Worm (Caenorhabditis elegans) whole organism, L4 larva: ENCODE results near the gene K02E11.5.
A peak's percentile ranks its signal among the peaks of the same experiment; 100 is the strongest.

Source experiments
- F26F4.8 ChIP-seq: fragments of 200-800 bp; sonication (Bioruptor generic); conservative IDR thresholded peaks from 2 replicates; pipeline ENCODE4 v1.3.6; 2022; ENCODE audit warnings: missing genetic modification characterization, missing compliant biosample characterization
- F37D6.2 ChIP-seq: sonication (generic microtip); optimal IDR thresholded peaks from 2 replicates; lab custom pipeline; 2016; ENCODE audit warnings: mild to moderate bottlenecking, missing genetic modification characterization, missing compliant biosample characterization
- Y5F2A.4 ChIP-seq: fragments of 200-800 bp; sonication (Bioruptor generic); optimal IDR thresholded peaks from 2 replicates; lab custom pipeline; 2018; ENCODE audit warnings: mild to moderate bottlenecking, missing genetic modification characterization, missing compliant biosample characterization
- ZK546.5 ChIP-seq, 2 experiments: sonication (generic microtip); optimal IDR thresholded peaks; 2 replicates each; lab custom pipeline; 2017; ENCODE audit warnings: missing biosample characterization in 2 of 2, missing genetic modification characterization in 2 of 2
- aha-1 ChIP-seq: fragments of 150-350 bp; peaks from one replicate; lab custom pipeline; 2014; ENCODE audit warnings: missing biosample characterization, missing genetic modification characterization
- ceh-62 ChIP-seq: sonication (generic microtip); optimal IDR thresholded peaks from 2 replicates; lab custom pipeline; 2017; ENCODE audit warnings: missing biosample characterization, missing genetic modification characterization
- ctbp-1 ChIP-seq: fragments of 200-800 bp; sonication (Bioruptor generic); IDR thresholded peaks from 2 replicates; pipeline ENCODE4 v1.3.6; 2022; ENCODE audit warnings: missing genetic modification reagents, missing genetic modification characterization, missing compliant biosample characterization
- daf-16 ChIP-seq, 3 experiments: sonication (generic microtip); optimal IDR thresholded peaks; 2 replicates each; lab custom pipeline; 2016 to 2017; ENCODE audit warnings: missing genetic modification characterization in 3 of 3, missing genetic modification reagents in 3 of 3, mild to moderate bottlenecking in 2 of 3, missing compliant biosample characterization in 2 of 3, missing biosample characterization in 1 of 3, moderate library complexity in 1 of 3
- dmd-9 ChIP-seq: fragments of 200-800 bp; sonication (Bioruptor generic); IDR thresholded peaks from 2 replicates; pipeline ENCODE4 v1.3.6; 2022; ENCODE audit warnings: missing genetic modification reagents, missing genetic modification characterization, missing compliant biosample characterization
- dve-1 ChIP-seq: sonication (generic microtip); optimal IDR thresholded peaks from 2 replicates; lab custom pipeline; 2017; ENCODE audit warnings: antibody characterized with exemption, mild to moderate bottlenecking, missing genetic modification characterization, missing compliant biosample characterization; ENCODE audit not compliant: insufficient read depth
- fos-1 ChIP-seq: fragments of 150-350 bp; optimal IDR thresholded peaks from 2 replicates; lab custom pipeline; 2014; ENCODE audit warnings: missing biosample characterization, missing genetic modification characterization
- jun-1 ChIP-seq: fragments of 150-350 bp; optimal IDR thresholded peaks from 2 replicates; lab custom pipeline; 2014; ENCODE audit warnings: missing biosample characterization, missing genetic modification reagents, missing genetic modification characterization
- lin-13 ChIP-seq: fragments of 150-350 bp; optimal IDR thresholded peaks from 2 replicates; lab custom pipeline; 2014; ENCODE audit warnings: missing biosample characterization, missing genetic modification reagents, missing genetic modification characterization
- lin-29 ChIP-seq: fragments of 200-800 bp; sonication (Bioruptor generic); IDR thresholded peaks from 2 replicates; pipeline ENCODE4 v1.3.6; 2022; ENCODE audit warnings: missing genetic modification reagents, missing genetic modification characterization, missing compliant biosample characterization
- mes-2 ChIP-seq: sonication (generic microtip); optimal IDR thresholded peaks from 2 replicates; lab custom pipeline; 2016; ENCODE audit warnings: missing genotype, mild to moderate bottlenecking, missing genetic modification characterization, missing compliant biosample characterization; ENCODE audit not compliant: poor library complexity, severe bottlenecking
- mxl-3 ChIP-seq: fragments of 200-800 bp; sonication (Bioruptor generic); optimal IDR thresholded peaks from 2 replicates; lab custom pipeline; 2018; ENCODE audit warnings: mild to moderate bottlenecking, missing genetic modification characterization, missing compliant biosample characterization
- nhr-102 ChIP-seq: sonication (generic microtip); optimal IDR thresholded peaks from 2 replicates; lab custom pipeline; 2016; ENCODE audit warnings: mild to moderate bottlenecking, missing genetic modification characterization, moderate library complexity, missing compliant biosample characterization
- nhr-48 ChIP-seq: sonication (generic microtip); optimal IDR thresholded peaks from 2 replicates; lab custom pipeline; 2016; ENCODE audit warnings: mild to moderate bottlenecking, missing genetic modification characterization, missing compliant biosample characterization
- nhr-6 ChIP-seq: fragments of 150-350 bp; optimal IDR thresholded peaks from 2 replicates; lab custom pipeline; 2014; ENCODE audit warnings: missing biosample characterization, missing genetic modification characterization
- nhr-77 ChIP-seq: fragments of 150-350 bp; optimal IDR thresholded peaks from 2 replicates; lab custom pipeline; 2014; ENCODE audit warnings: missing biosample characterization, missing genetic modification characterization
- php-3 ChIP-seq: fragments of 200-800 bp; sonication (Bioruptor generic); IDR thresholded peaks from 2 replicates; pipeline ENCODE4 v1.3.6; 2022; ENCODE audit warnings: missing genetic modification reagents, missing genetic modification characterization, missing compliant biosample characterization
- pqm-1 ChIP-seq: sonication (generic microtip); optimal IDR thresholded peaks from 2 replicates; lab custom pipeline; 2017; ENCODE audit warnings: missing biosample characterization, missing genetic modification characterization
- saeg-2 ChIP-seq: fragments of 200-800 bp; sonication (Bioruptor generic); IDR thresholded peaks from 2 replicates; pipeline ENCODE4 v1.3.6; 2022; ENCODE audit warnings: missing genetic modification reagents, missing genetic modification characterization, missing compliant biosample characterization
- skn-1 ChIP-seq: fragments of 150-350 bp; optimal IDR thresholded peaks from 2 replicates; lab custom pipeline; 2014; ENCODE audit warnings: missing biosample characterization, missing genetic modification characterization
- snpc-1.2 ChIP-seq: fragments of 200-800 bp; sonication (Bioruptor generic); IDR thresholded peaks from 2 replicates; pipeline ENCODE4 v1.3.6; 2022; ENCODE audit warnings: missing genetic modification reagents, missing genetic modification characterization, missing compliant biosample characterization
- spr-1 ChIP-seq: sonication (generic microtip); optimal IDR thresholded peaks from 2 replicates; lab custom pipeline; 2016; ENCODE audit warnings: mild to moderate bottlenecking, missing genetic modification characterization, missing compliant biosample characterization
- spr-3 ChIP-seq: fragments of 200-800 bp; sonication (Bioruptor generic); optimal IDR thresholded peaks from 2 replicates; lab custom pipeline; 2018; ENCODE audit warnings: mild to moderate bottlenecking, missing genetic modification characterization, missing compliant biosample characterization
- tra-1 ChIP-seq: fragments of 200-800 bp; sonication (Bioruptor generic); IDR thresholded peaks from 2 replicates; pipeline ENCODE4 v1.3.6; 2022; ENCODE audit warnings: missing genetic modification reagents, missing genetic modification characterization, missing compliant biosample characterization
- vab-7 ChIP-seq: fragments of 200-800 bp; sonication (Bioruptor generic); IDR thresholded peaks from 2 replicates; pipeline ENCODE4 v1.3.6; 2022; ENCODE audit warnings: missing genetic modification reagents, missing genetic modification characterization, missing compliant biosample characterization
- zag-1 ChIP-seq: fragments of 150-350 bp; optimal IDR thresholded peaks from 2 replicates; lab custom pipeline; 2014; ENCODE audit warnings: missing biosample characterization, missing genetic modification characterization
- zip-11 ChIP-seq: fragments of 200-800 bp; sonication (Bioruptor generic); IDR thresholded peaks from 2 replicates; pipeline ENCODE4 v1.3.6; 2022; ENCODE audit warnings: missing genetic modification characterization, missing compliant biosample characterization
- ztf-7 ChIP-seq: fragments of 150-350 bp; optimal IDR thresholded peaks from 2 replicates; lab custom pipeline; 2014; ENCODE audit warnings: missing biosample characterization, missing genetic modification characterization

Gene K02E11.5

ce11 chrV:14293667-14294194 is 41.6 kb downstream of the K02E11.5 start, which contains the start of gene F14D7.2:
Gene F14D7.2, minus strand, starts transcription at chrV:14293717.
- TF ChIP-seq nhr-6 (tag; lab: Kevin White, UChicago) (no peak), dve-1 (no peak), aha-1 (tag; lab: Kevin White, UChicago) (peak; percentile 4), nhr-77 (tag; lab: Kevin White, UChicago) (no peak)

- TF ChIP-seq ceh-62 (no peak), daf-16 (GFP tag; optimal IDR thresholded peaks at IDR 0.05; lab: Kevin White, UChicago) (no peak), daf-16 (tag; optimal IDR thresholded peaks at IDR 0.05; lab: Kevin White, UChicago) (no peak), F26F4.8 (GFP tag; lab: Robert Waterston, UW) (no peak), ZK546.5 (tag; optimal IDR thresholded peaks at IDR 0.05; lab: Kevin White, UChicago) (no peak), lin-13 (GFP tag; lab: Kevin White, UChicago) (no peak), mes-2 (tag; lab: Kevin White, UChicago) (no peak), F37D6.2 (tag; lab: Kevin White, UChicago) (no peak), vab-7 (GFP tag; lab: Robert Waterston, UW) (no peak), fos-1 (tag; lab: Kevin White, UChicago) (no peak)
These were observed 42.3 kb downstream of the K02E11.5 start, which contains the start of gene F14D7.9 for ce11 chrV:14294396-14294795. Gene F14D7.9, plus strand, starts transcription at chrV:14294696.

DNA sequence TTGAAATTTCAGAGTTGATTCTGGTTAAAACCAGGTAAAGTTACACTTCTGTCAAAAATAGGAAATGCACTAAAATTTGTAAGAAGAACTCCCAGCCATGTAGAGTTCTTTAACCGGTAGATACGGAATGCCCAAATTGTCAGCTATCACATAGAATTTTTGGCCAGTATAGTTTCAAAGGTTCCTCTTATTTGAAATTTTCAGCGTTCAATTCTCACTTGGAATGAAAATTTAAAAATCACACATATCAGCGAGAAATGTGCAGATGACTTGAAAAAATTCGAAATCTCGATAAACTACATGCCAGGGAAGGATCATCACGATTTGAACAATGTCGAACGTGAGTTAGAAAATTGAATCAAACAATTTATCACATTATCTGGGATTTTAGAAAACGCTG is 44.4 kb downstream of the K02E11.5 start, which contains the start of gene F14D7.3:
TSS of gene F14D7.3 (plus strand) at position 301 of the 400 bp plus-strand sequence.
- TF ChIP-seq fos-1 (tag; lab: Kevin White, UChicago) (no peak), lin-29 (GFP tag; lab: Robert Waterston, UW) (no peak), F37D6.2 (tag; lab: Kevin White, UChicago) (no peak), zag-1 (no peak), Y5F2A.4 (GFP tag; lab: Kevin White, UChicago) (no peak), spr-1 (tag; lab: Kevin White, UChicago) (no peak), ZK546.5 (tag; optimal IDR thresholded peaks at IDR 0.05; lab: Kevin White, UChicago) (no peak), spr-3 (GFP tag; lab: Kevin White, UChicago) (no peak), skn-1 (no peak), ztf-7 (no peak), zip-11 (GFP tag; lab: Robert Waterston, UW) (no peak), mes-2 (tag; lab: Kevin White, UChicago) (no peak), tra-1 (GFP tag; lab: Robert Waterston, UW) (no peak), dmd-9 (GFP tag; lab: Robert Waterston, UW) (no peak)
- TF ChIP-seq, all 104 proteins: peak for 0

DNA sequence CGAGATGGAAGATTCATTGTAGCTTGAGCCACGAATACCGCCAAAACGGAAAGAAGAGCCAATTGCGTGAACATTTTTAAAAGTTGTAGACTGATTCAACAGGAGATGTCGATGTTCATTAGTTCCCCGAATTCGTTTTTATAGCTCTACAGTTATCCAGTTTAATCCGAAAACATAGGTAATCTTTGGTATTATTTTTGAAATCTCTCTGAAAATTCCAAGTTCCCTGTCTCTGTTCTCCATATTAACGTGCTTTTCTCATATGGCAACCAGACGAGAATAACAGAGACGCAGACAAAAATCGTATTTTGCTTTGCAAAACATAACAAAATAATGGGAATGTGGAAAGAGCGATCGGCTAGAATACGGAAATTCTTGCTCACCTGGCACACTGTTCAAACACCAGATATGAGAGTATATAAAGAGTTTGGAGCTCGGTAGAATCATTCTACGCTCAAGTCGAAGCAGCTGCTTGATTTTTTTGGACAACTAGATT is 47.5 kb downstream of the K02E11.5 start, which contains the start of the genes spig-3 and F14D7.12:
TSS of gene spig-3 (minus strand) at position 101 of the 496 bp plus-strand sequence.
TSS of gene F14D7.12 (plus strand) at position 446 of the 496 bp plus-strand sequence.
- no peak for TF ChIP-seq snpc-1.2 (GFP tag; lab: Robert Waterston, UW)
- TF ChIP-seq mxl-3 (GFP tag; lab: Kevin White, UChicago), result no peak
- TF ChIP-seq ztf-7, result no peak
- TF ChIP-seq tra-1 (GFP tag; lab: Robert Waterston, UW), result no peak
- no peak for TF ChIP-seq ceh-62
- no peak for TF ChIP-seq saeg-2 (GFP tag; lab: Robert Waterston, UW)
- TF ChIP-seq php-3, result no peak
- TF ChIP-seq lin-13 (GFP tag; lab: Kevin White, UChicago), result no peak
- TF ChIP-seq ctbp-1 (GFP tag; lab: Robert Waterston, UW), result no peak
- no peak for TF ChIP-seq nhr-102 (tag; lab: Kevin White, UChicago)
- no peak for TF ChIP-seq nhr-48 (tag; lab: Kevin White, UChicago)
- TF ChIP-seq lin-29 (GFP tag; lab: Robert Waterston, UW), result no peak

DNA sequence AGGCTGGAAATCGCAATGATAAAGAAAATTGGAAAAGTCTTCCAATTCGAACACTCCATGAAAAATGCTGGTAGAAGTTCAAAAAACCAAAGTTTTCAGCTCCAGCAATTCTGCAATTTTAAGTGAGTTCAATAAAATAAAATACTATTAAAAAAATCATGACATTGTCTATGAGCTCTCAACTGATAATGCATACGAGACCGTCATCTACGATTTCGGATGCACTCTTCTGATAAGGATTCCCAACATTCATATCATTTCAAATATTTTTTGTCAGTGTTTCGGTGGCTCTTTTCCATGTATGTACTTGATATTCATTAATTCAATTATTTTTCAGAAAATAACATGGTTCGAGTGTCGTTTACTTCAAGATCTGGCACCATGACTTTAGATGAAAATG is 49.0 kb downstream of the K02E11.5 start, which contains the start of gene F14D7.6:
TSS of gene F14D7.6 (plus strand) at position 338 of the 400 bp plus-strand sequence.
- TF ChIP-seq pqm-1 (tag; lab: Kevin White, UChicago) (peak; percentile 41), jun-1 (tag; lab: Kevin White, UChicago) (no peak)
